Worm (Caenorhabditis elegans) whole organism, L1 larva: ENCODE results near the gene gcs-1.

Experiments used
- C04F5.9 ChIP-seq: sonication (generic microtip); optimal IDR thresholded peaks from 2 replicates; lab custom pipeline; 2016; ENCODE audit warnings: missing genetic modification characterization, missing compliant biosample characterization
- C16A3.4 ChIP-seq: fragments of 150-350 bp; optimal IDR thresholded peaks from 2 replicates; lab custom pipeline; 2014; ENCODE audit warnings: missing biosample characterization, missing genetic modification characterization
- C34B4.2 ChIP-seq: sonication (generic microtip); optimal IDR thresholded peaks from 2 replicates; lab custom pipeline; 2017; ENCODE audit warnings: mild to moderate bottlenecking, missing genetic modification characterization, missing compliant biosample characterization
- aha-1 ChIP-seq: fragments of 150-350 bp; optimal IDR thresholded peaks from 2 replicates; lab custom pipeline; 2014; ENCODE audit warnings: missing biosample characterization, missing genetic modification characterization
- alr-1 ChIP-seq: fragments of 200-800 bp; sonication (Bioruptor generic); optimal IDR thresholded peaks from 2 replicates; lab custom pipeline; 2018; ENCODE audit warnings: borderline replicate concordance, mild to moderate bottlenecking, missing genetic modification characterization, missing compliant biosample characterization
- aly-2 ChIP-seq: fragments of 150-350 bp; optimal IDR thresholded peaks from 2 replicates; lab custom pipeline; 2014; ENCODE audit warnings: missing biosample characterization, missing genetic modification characterization
- ama-1 ChIP-seq: fragments of 150-350 bp; optimal IDR thresholded peaks from 2 replicates; lab custom pipeline; 2014
- ceh-63 ChIP-seq: fragments of 200-800 bp; sonication (Bioruptor generic); optimal IDR thresholded peaks from 2 replicates; lab custom pipeline; 2018; ENCODE audit warnings: mild to moderate bottlenecking, missing genetic modification characterization, missing compliant biosample characterization
- ceh-82 ChIP-seq, 3 experiments: fragments of 150-350 bp in 1 of 3; sonication (generic microtip) in 2 of 3; optimal IDR thresholded peaks; 2 replicates each; lab custom pipeline; 2014 to 2017; ENCODE audit warnings: missing biosample characterization in 3 of 3, missing genetic modification characterization in 3 of 3
- ceh-88 ChIP-seq: fragments of 200-800 bp; sonication (Bioruptor generic); IDR thresholded peaks from 2 replicates; pipeline ENCODE4 v1.3.6; 2022; ENCODE audit warnings: missing genetic modification characterization, missing compliant biosample characterization
- ceh-90 ChIP-seq: sonication (generic microtip); optimal IDR thresholded peaks from 2 replicates; lab custom pipeline; 2016; ENCODE audit warnings: missing genetic modification characterization, missing compliant biosample characterization
- dpl-1 ChIP-seq, 3 experiments: fragments of 150-350 bp in 2 of 3; sonication (generic microtip) in 1 of 3; optimal IDR thresholded peaks; 2 replicates each; lab custom pipeline; 2014 to 2017; ENCODE audit warnings: missing biosample characterization in 3 of 3, missing genetic modification characterization in 3 of 3, missing genetic modification reagents in 3 of 3
- egl-27 ChIP-seq, 2 experiments: fragments of 150-350 bp in 1 of 2; sonication (generic microtip); optimal IDR thresholded peaks; 3 replicates each; lab custom pipeline; 2017 to 2018; ENCODE audit warnings: missing biosample characterization in 2 of 2, missing genetic modification characterization in 2 of 2, missing genetic modification reagents in 2 of 2
- elt-2 ChIP-seq: sonication (generic microtip); optimal IDR thresholded peaks from 2 replicates; lab custom pipeline; 2016; ENCODE audit warnings: missing genetic modification characterization, mild to moderate bottlenecking, inconsistent platforms, missing compliant biosample characterization, missing genetic modification reagents
- ets-5 ChIP-seq: fragments of 200-800 bp; sonication (Bioruptor generic); IDR thresholded peaks from 2 replicates; pipeline ENCODE4 v1.3.6; 2022; ENCODE audit warnings: missing genetic modification characterization, missing compliant biosample characterization
- fkh-4 ChIP-seq: sonication (generic microtip); optimal IDR thresholded peaks from 2 replicates; lab custom pipeline; 2016; ENCODE audit warnings: missing compliant biosample characterization, missing genetic modification characterization, borderline replicate concordance
- fkh-8 ChIP-seq: sonication (generic microtip); optimal IDR thresholded peaks from 2 replicates; lab custom pipeline; 2016; ENCODE audit warnings: mild to moderate bottlenecking, missing genetic modification characterization, missing compliant biosample characterization
- hlh-4 ChIP-seq: sonication (generic microtip); optimal IDR thresholded peaks from 2 replicates; lab custom pipeline; 2016; ENCODE audit warnings: mild to moderate bottlenecking, missing genetic modification characterization, missing compliant biosample characterization
- hpl-2 ChIP-seq: fragments of 150-350 bp; optimal IDR thresholded peaks from 2 replicates; lab custom pipeline; 2014; ENCODE audit warnings: missing biosample characterization, missing genetic modification reagents, missing genetic modification characterization
- jun-1 ChIP-seq: fragments of 150-350 bp; optimal IDR thresholded peaks from 2 replicates; lab custom pipeline; 2014; ENCODE audit warnings: missing biosample characterization, missing genetic modification reagents, missing genetic modification characterization
- lin-13 ChIP-seq: fragments of 150-350 bp; optimal IDR thresholded peaks from 2 replicates; lab custom pipeline; 2014; ENCODE audit warnings: missing biosample characterization, missing genetic modification reagents, missing genetic modification characterization
- lin-14 ChIP-seq: fragments of 200-800 bp; sonication (Bioruptor generic); optimal IDR thresholded peaks from 2 replicates; lab custom pipeline; 2018; ENCODE audit warnings: mild to moderate bottlenecking, missing genetic modification characterization, moderate library complexity, missing compliant biosample characterization
- lin-15B ChIP-seq: fragments of 150-350 bp; sonication (generic microtip); optimal IDR thresholded peaks from 3 replicates; lab custom pipeline; 2014; ENCODE audit warnings: missing biosample characterization, missing genetic modification characterization
- lin-35 ChIP-seq, 2 experiments: fragments of 150-350 bp; optimal IDR thresholded peaks; 2 replicates each; lab custom pipeline; 2014; ENCODE audit warnings: missing biosample characterization in 2 of 2, missing genetic modification characterization in 2 of 2, missing genetic modification reagents in 2 of 2
- lin-39 ChIP-seq: fragments of 150-350 bp; optimal IDR thresholded peaks from 2 replicates; lab custom pipeline; 2014; ENCODE audit warnings: missing biosample characterization, missing genetic modification reagents, missing genetic modification characterization
- lsy-2 ChIP-seq, 2 experiments: fragments of 150-350 bp; optimal IDR thresholded peaks; 2 replicates each; lab custom pipeline; 2014; ENCODE audit warnings: missing biosample characterization in 2 of 2, missing genetic modification characterization in 2 of 2
- mab-9 ChIP-seq: fragments of 200-800 bp; sonication (Bioruptor generic); IDR thresholded peaks from 2 replicates; pipeline ENCODE4 v1.3.6; 2022; ENCODE audit warnings: missing genetic modification reagents, missing genetic modification characterization, missing compliant biosample characterization
- mdl-1 ChIP-seq, 2 experiments: fragments of 150-350 bp; optimal IDR thresholded peaks; 2 replicates each; lab custom pipeline; 2014 to 2017; ENCODE audit warnings: missing biosample characterization in 2 of 2, missing genetic modification characterization in 2 of 2, inconsistent platforms in 1 of 2
- mef-2 ChIP-seq: fragments of 150-350 bp; optimal IDR thresholded peaks from 2 replicates; lab custom pipeline; 2014; ENCODE audit warnings: missing biosample characterization, missing genetic modification characterization
- mep-1 ChIP-seq: fragments of 150-350 bp; optimal IDR thresholded peaks from 2 replicates; lab custom pipeline; 2014; ENCODE audit warnings: missing biosample characterization, missing genetic modification characterization
- nhr-11 ChIP-seq: fragments of 150-350 bp; optimal IDR thresholded peaks from 2 replicates; lab custom pipeline; 2014; ENCODE audit warnings: missing biosample characterization, missing genetic modification characterization
- nhr-12 ChIP-seq: sonication (generic microtip); optimal IDR thresholded peaks from 2 replicates; lab custom pipeline; 2017; ENCODE audit warnings: missing biosample characterization, missing genetic modification characterization
- nhr-19 ChIP-seq: fragments of 200-800 bp; sonication (Bioruptor generic); conservative IDR thresholded peaks from 2 replicates; pipeline ENCODE4 v1.3.6; 2022; ENCODE audit warnings: missing genetic modification characterization, missing compliant biosample characterization
- nhr-20 ChIP-seq: sonication (generic microtip); optimal IDR thresholded peaks from 2 replicates; lab custom pipeline; 2016; ENCODE audit warnings: mild to moderate bottlenecking, missing genetic modification characterization, missing compliant biosample characterization
- nhr-47 ChIP-seq: sonication (generic microtip); optimal IDR thresholded peaks from 2 replicates; lab custom pipeline; 2016; ENCODE audit warnings: mild to moderate bottlenecking, missing genetic modification characterization, moderate library complexity, missing compliant biosample characterization
- nhr-71 ChIP-seq: sonication (generic microtip); optimal IDR thresholded peaks from 2 replicates; lab custom pipeline; 2016; ENCODE audit warnings: mild to moderate bottlenecking, missing genetic modification characterization, moderate library complexity, missing compliant biosample characterization
- nhr-77 ChIP-seq: fragments of 150-350 bp; optimal IDR thresholded peaks from 2 replicates; lab custom pipeline; 2014; ENCODE audit warnings: missing biosample characterization, missing genetic modification characterization
- nhr-84 ChIP-seq: sonication (generic microtip); optimal IDR thresholded peaks from 2 replicates; lab custom pipeline; 2017; ENCODE audit warnings: missing biosample characterization, missing genetic modification characterization
- rnt-1 ChIP-seq: sonication (generic microtip); optimal IDR thresholded peaks from 2 replicates; lab custom pipeline; 2016; ENCODE audit warnings: mild to moderate bottlenecking, missing genetic modification characterization, moderate library complexity, missing compliant biosample characterization
- skn-1 ChIP-seq: fragments of 150-350 bp; optimal IDR thresholded peaks from 2 replicates; lab custom pipeline; 2014; ENCODE audit warnings: missing biosample characterization, missing genetic modification characterization
- sup-37 ChIP-seq: fragments of 200-800 bp; sonication (Bioruptor generic); optimal IDR thresholded peaks from 2 replicates; lab custom pipeline; 2018; ENCODE audit warnings: mild to moderate bottlenecking, missing genetic modification characterization, missing compliant biosample characterization
- swsn-7 ChIP-seq: sonication (generic microtip); optimal IDR thresholded peaks from 2 replicates; lab custom pipeline; 2016; ENCODE audit warnings: missing genetic modification characterization, missing compliant biosample characterization
- tlp-1 ChIP-seq: fragments of 150-350 bp; optimal IDR thresholded peaks from 2 replicates; lab custom pipeline; 2014; ENCODE audit warnings: missing biosample characterization, missing genetic modification characterization
- unc-130 ChIP-seq: fragments of 150-350 bp; optimal IDR thresholded peaks from 2 replicates; lab custom pipeline; 2017; ENCODE audit warnings: missing biosample characterization, missing genetic modification characterization, inconsistent platforms
- unc-98 ChIP-seq: fragments of 200-800 bp; sonication (Bioruptor generic); IDR thresholded peaks from 2 replicates; pipeline ENCODE4 v1.3.6; 2022; ENCODE audit warnings: missing genetic modification characterization, missing compliant biosample characterization
- vab-15 ChIP-seq: sonication (generic microtip); optimal IDR thresholded peaks from 2 replicates; lab custom pipeline; 2017; ENCODE audit warnings: missing genotype, mild to moderate bottlenecking, missing genetic modification characterization, missing compliant biosample characterization
- zip-4 ChIP-seq: fragments of 200-800 bp; sonication (Bioruptor generic); optimal IDR thresholded peaks from 2 replicates; lab custom pipeline; 2018; ENCODE audit warnings: mild to moderate bottlenecking, missing genetic modification characterization, moderate library complexity, missing compliant biosample characterization
- ztf-11 ChIP-seq, 2 experiments: sonication (generic microtip); optimal IDR thresholded peaks; 2 replicates each; lab custom pipeline; 2016 to 2017; ENCODE audit warnings: missing genetic modification characterization in 2 of 2, missing biosample characterization in 1 of 2, missing compliant biosample characterization in 1 of 2

gcs-1 gene

ce11 chrII:9060332-9060840 lies 22.3 kb upstream of the gcs-1 start (continued):
- TF ChIP-seq nhr-12 (tag; lab: Kevin White, UChicago) (no peak), mef-2 (tag; lab: Kevin White, UChicago) (no peak), elt-2 (tag; lab: Kevin White, UChicago) (peak; percentile 53), mep-1 (tag; lab: Kevin White, UChicago) (peak; percentile 95), nhr-77 (tag; lab: Kevin White, UChicago) (peak; percentile 90), tlp-1 (no peak), unc-98 (GFP tag; lab: Robert Waterston, UW) (no peak), ztf-11 (tag; optimal IDR thresholded peaks at IDR 0.05; lab: Kevin White, UChicago) (peak in 1 of 2 experiments; percentile 83), vab-15 (tag; lab: Kevin White, UChicago) (no peak), C34B4.2 (tag; lab: Kevin White, UChicago) (no peak), nhr-71 (tag; lab: Kevin White, UChicago) (peak; percentile 93), nhr-47 (peak; percentile 82), hlh-4 (tag; lab: Kevin White, UChicago) (no peak), ceh-90 (tag; lab: Kevin White, UChicago) (no peak), zip-4 (GFP tag; lab: Kevin White, UChicago) (peak; percentile 24), lin-35 (GFP tag; optimal IDR thresholded peaks at IDR 0.05; lab: Kevin White, UChicago) (peak; percentile 73 to 86), ama-1 (lab: Kevin White, UChicago) (no peak), skn-1 (tag; lab: Kevin White, UChicago) (peak; percentile 75), mab-9 (GFP tag; lab: Robert Waterston, UW) (no peak; the same call in 1 of the 2 replicates), C16A3.4 (tag; lab: Kevin White, UChicago) (peak; percentile 94), lin-39 (tag; lab: Kevin White, UChicago) (no peak), nhr-19 (GFP tag; lab: Robert Waterston, UW) (peak; percentile 77), C04F5.9 (tag; lab: Kevin White, UChicago) (peak; percentile 39), nhr-20 (tag; lab: Kevin White, UChicago) (peak; percentile 90), fkh-8 (peak; percentile 93), ets-5 (GFP tag; lab: Robert Waterston, UW) (no peak), ceh-63 (no peak), mdl-1 (tag; optimal IDR thresholded peaks at IDR 0.05; lab: Kevin White, UChicago) (peak in 1 of 2 experiments; percentile 93), dpl-1 (GFP tag; optimal IDR thresholded peaks at IDR 0.05; lab: Kevin White, UChicago) (peak; percentile 53 to 64 (median 55)), unc-130 (peak; percentile 83), hpl-2 (GFP tag; lab: Kevin White, UChicago) (no peak), lin-13 (GFP tag; lab: Kevin White, UChicago) (peak; percentile 92)

- TF ChIP-seq swsn-7 (no peak), lsy-2 (tag; optimal IDR thresholded peaks at IDR 0.05; lab: Kevin White, UChicago) (peak; percentile 3 to 7), fkh-4 (tag; lab: Kevin White, UChicago) (no peak), ceh-88 (no peak)
Measured at ce11 chrII:9059010-9059409, 20.9 kb upstream of the gcs-1 start.

DNA sequence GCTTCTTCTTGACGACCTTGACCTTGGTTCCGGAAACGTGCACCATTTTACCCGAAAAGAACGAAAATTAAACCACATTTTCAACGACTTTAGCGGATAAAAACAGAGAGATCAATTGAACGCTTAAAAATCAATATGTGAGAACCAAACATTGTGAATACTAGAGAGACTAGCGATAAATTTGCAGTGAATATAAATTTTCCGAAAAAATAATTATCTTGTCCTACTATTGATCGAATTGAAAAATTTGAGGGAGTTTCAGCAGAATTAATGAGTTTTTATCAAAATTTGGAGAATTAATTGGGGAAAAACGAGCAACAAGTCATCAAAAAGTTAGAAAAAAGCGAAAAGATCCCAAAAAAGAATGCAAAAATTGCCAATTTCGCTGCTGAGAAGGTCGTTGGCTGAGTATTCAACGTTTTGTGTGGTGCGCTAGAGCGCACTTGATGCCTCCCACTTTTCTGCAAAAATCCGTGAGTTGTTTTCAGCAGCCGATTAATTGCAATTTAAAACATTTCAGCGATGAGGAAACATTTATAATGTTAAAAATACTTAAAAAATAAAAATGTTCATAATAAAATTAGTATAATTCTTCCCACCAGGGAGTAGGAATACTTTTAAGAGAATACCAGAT lies 19.1 kb upstream of the gcs-1 start, which contains the start of gene rpl-32:
Gene rpl-32, minus strand, starts transcription at position 51 of the 634 bp plus-strand sequence.
- TF ChIP-seq sup-37 (no peak), C16A3.4 (tag; lab: Kevin White, UChicago) (peak; percentile 90), aly-2 (no peak), nhr-84 (no peak), lin-39 (tag; lab: Kevin White, UChicago) (peak; percentile 53), lin-15B (peak; percentile 91), nhr-11 (no peak), egl-27 (tag; optimal IDR thresholded peaks at IDR 0.05; lab: Kevin White, UChicago) (no peak), jun-1 (tag; lab: Kevin White, UChicago) (no peak), nhr-20 (tag; lab: Kevin White, UChicago) (peak; percentile 76), lin-14 (GFP tag; lab: Kevin White, UChicago) (peak; percentile 87), dpl-1 (GFP tag; optimal IDR thresholded peaks at IDR 0.05; lab: Kevin White, UChicago) (peak; percentile 63 to 80 (median 76)), alr-1 (tag; lab: Kevin White, UChicago) (no peak), rnt-1 (tag; lab: Kevin White, UChicago) (peak; percentile 78), ztf-11 (tag; optimal IDR thresholded peaks at IDR 0.05; lab: Kevin White, UChicago) (peak in 1 of 2 experiments; percentile 39), ceh-82 (tag; optimal IDR thresholded peaks at IDR 0.05; lab: Kevin White, UChicago) (peak in 2 of 3 experiments; percentile 64 to 88), mep-1 (tag; lab: Kevin White, UChicago) (peak; percentile 92), ama-1 (lab: Kevin White, UChicago) (peak; percentile 51), aha-1 (no peak)
